Worm (Caenorhabditis elegans) whole organism, early embryonic: ENCODE measurements around the gene sre-3.

Source experiments
- B0310.2 ChIP-seq: sonication (generic microtip); optimal IDR thresholded peaks from 2 replicates; lab custom pipeline; 2016; ENCODE audit warnings: mild to moderate bottlenecking, missing genetic modification characterization, missing compliant biosample characterization
- F13C5.2 ChIP-seq: sonication (generic microtip); optimal IDR thresholded peaks from 2 replicates; lab custom pipeline; 2017; ENCODE audit warnings: mild to moderate bottlenecking, missing genetic modification characterization, inconsistent platforms, missing compliant biosample characterization
- aly-1 ChIP-seq: sonication (generic microtip); optimal IDR thresholded peaks from 2 replicates; lab custom pipeline; 2016; ENCODE audit warnings: missing genetic modification characterization, missing compliant biosample characterization
- ama-1 ChIP-seq: fragments of 150-350 bp; optimal IDR thresholded peaks from 2 replicates; lab custom pipeline; 2014
- ceh-13 ChIP-seq: fragments of 200-800 bp; sonication (Bioruptor generic); optimal IDR thresholded peaks from 2 replicates; lab custom pipeline; 2018; ENCODE audit warnings: mild to moderate bottlenecking, missing genetic modification characterization, missing compliant biosample characterization
- ceh-36 ChIP-seq: sonication (generic microtip); optimal IDR thresholded peaks from 2 replicates; lab custom pipeline; 2016; ENCODE audit warnings: missing genetic modification characterization, inconsistent platforms, missing compliant biosample characterization
- ets-7 ChIP-seq: sonication (generic microtip); optimal IDR thresholded peaks from 2 replicates; lab custom pipeline; 2016; ENCODE audit warnings: missing genotype, missing genetic modification characterization, missing compliant biosample characterization
- flt-1 ChIP-seq: fragments of 200-800 bp; sonication (Bioruptor generic); IDR thresholded peaks from 2 replicates; pipeline ENCODE4 v1.3.6; 2022; ENCODE audit warnings: missing genetic modification characterization, missing compliant biosample characterization
- hmbx-1 ChIP-seq: sonication (generic microtip); optimal IDR thresholded peaks from 2 replicates; lab custom pipeline; 2016; ENCODE audit warnings: mild to moderate bottlenecking, missing genetic modification characterization, missing compliant biosample characterization
- hmg-4 ChIP-seq: fragments of 200-800 bp; sonication (Bioruptor generic); optimal IDR thresholded peaks from 2 replicates; lab custom pipeline; 2018; ENCODE audit warnings: mild to moderate bottlenecking, missing genetic modification characterization, missing compliant biosample characterization
- hnd-1 ChIP-seq: sonication (generic microtip); optimal IDR thresholded peaks from 2 replicates; lab custom pipeline; 2016; ENCODE audit warnings: missing genetic modification characterization, missing compliant biosample characterization
- pes-1 ChIP-seq: fragments of 200-800 bp; sonication (Bioruptor generic); IDR thresholded peaks from 2 replicates; pipeline ENCODE4 v1.3.6; 2022; ENCODE audit warnings: missing genetic modification reagents, missing genetic modification characterization, missing compliant biosample characterization
- scrt-1 ChIP-seq: fragments of 200-800 bp; sonication (Bioruptor generic); IDR thresholded peaks from 2 replicates; pipeline ENCODE4 v1.3.6; 2022; ENCODE audit warnings: missing genetic modification characterization, missing compliant biosample characterization
- sea-1 ChIP-seq: fragments of 200-800 bp; sonication (Bioruptor generic); conservative IDR thresholded peaks from 2 replicates; pipeline ENCODE4 v1.3.6; 2022; ENCODE audit warnings: missing genetic modification characterization, missing compliant biosample characterization
- tbx-11 ChIP-seq: fragments of 200-800 bp; sonication (Bioruptor generic); IDR thresholded peaks from 2 replicates; pipeline ENCODE4 v1.3.6; 2022; ENCODE audit warnings: missing genetic modification characterization, missing compliant biosample characterization
- tbx-37 ChIP-seq: fragments of 200-800 bp; sonication (Bioruptor generic); conservative IDR thresholded peaks from 2 replicates; pipeline ENCODE4 v1.3.6; 2022; ENCODE audit warnings: missing genetic modification reagents, missing genetic modification characterization, missing compliant biosample characterization
- tra-4 ChIP-seq: sonication (generic microtip); optimal IDR thresholded peaks from 2 replicates; lab custom pipeline; 2017; ENCODE audit warnings: missing genetic modification characterization, missing compliant biosample characterization

The sre-3 gene

ce11 chrII:7404001-7404400 lies 18.5 kb downstream of the sre-3 start:
- no peak for TF ChIP-seq aly-1 (tag; lab: Kevin White, UChicago)
- no peak for TF ChIP-seq ceh-13 (GFP tag; lab: Kevin White, UChicago)
- no peak for TF ChIP-seq ets-7 (tag; lab: Kevin White, UChicago)
- no peak for TF ChIP-seq hmg-4 (GFP tag; lab: Kevin White, UChicago)
- no peak for TF ChIP-seq sea-1 (GFP tag; lab: Robert Waterston, UW)

ce11 chrII:7405262-7405661 lies 19.7 kb downstream of the sre-3 start:
- TF ChIP-seq tbx-11 (GFP tag; lab: Robert Waterston, UW), result no peak

ce11 chrII:7406438-7406837 lies 20.9 kb downstream of the sre-3 start:
- no peak for TF ChIP-seq sea-1 (GFP tag; lab: Robert Waterston, UW)

- TF ChIP-seq sea-1 (GFP tag; lab: Robert Waterston, UW) (no peak), pes-1 (GFP tag; lab: Robert Waterston, UW) (no peak), ets-7 (tag; lab: Kevin White, UChicago) (no peak), hmg-4 (GFP tag; lab: Kevin White, UChicago) (no peak), tbx-11 (GFP tag; lab: Robert Waterston, UW) (no peak), ceh-36 (tag; lab: Kevin White, UChicago) (no peak), tra-4 (tag; lab: Kevin White, UChicago) (no peak)
Observed at ce11 chrII:7408192-7408591, 22.6 kb downstream of the sre-3 start, which contains the start of gene srd-55. Gene srd-55 (plus strand): TSS chrII:7408492.

ce11 chrII:7411930-7412329 lies 26.4 kb downstream of the sre-3 start, which contains the start of gene K02A2.5:
Gene K02A2.5 (minus strand): TSS chrII:7412030.
- TF ChIP-seq hmg-4 (GFP tag; lab: Kevin White, UChicago) (no peak), ama-1 (lab: Kevin White, UChicago) (no peak), B0310.2 (no peak), hnd-1 (tag; lab: Kevin White, UChicago) (no peak), tra-4 (tag; lab: Kevin White, UChicago) (no peak), tbx-37 (GFP tag; lab: Robert Waterston, UW) (no peak), ets-7 (tag; lab: Kevin White, UChicago) (no peak), sea-1 (GFP tag; lab: Robert Waterston, UW) (no peak), F13C5.2 (tag; lab: Kevin White, UChicago) (no peak), ceh-36 (tag; lab: Kevin White, UChicago) (no peak), flt-1 (GFP tag; lab: Robert Waterston, UW) (no peak), scrt-1 (GFP tag; lab: Robert Waterston, UW) (no peak)

ce11 chrII:7413275-7413674 lies 27.7 kb downstream of the sre-3 start:
- TF ChIP-seq ceh-13 (GFP tag; lab: Kevin White, UChicago) (no peak), pes-1 (GFP tag; lab: Robert Waterston, UW) (no peak), aly-1 (tag; lab: Kevin White, UChicago) (no peak), scrt-1 (GFP tag; lab: Robert Waterston, UW) (no peak), ama-1 (lab: Kevin White, UChicago) (no peak), tra-4 (tag; lab: Kevin White, UChicago) (no peak), hnd-1 (tag; lab: Kevin White, UChicago) (no peak), tbx-37 (GFP tag; lab: Robert Waterston, UW) (no peak), ceh-36 (tag; lab: Kevin White, UChicago) (no peak), tbx-11 (GFP tag; lab: Robert Waterston, UW) (no peak), F13C5.2 (tag; lab: Kevin White, UChicago) (no peak), sea-1 (GFP tag; lab: Robert Waterston, UW) (no peak)

ce11 chrII:7413764-7414163 lies 28.2 kb downstream of the sre-3 start:
- TF ChIP-seq B0310.2, result no peak
- no peak for TF ChIP-seq flt-1 (GFP tag; lab: Robert Waterston, UW)
- no peak for TF ChIP-seq scrt-1 (GFP tag; lab: Robert Waterston, UW)
- TF ChIP-seq ceh-13 (GFP tag; lab: Kevin White, UChicago), result no peak
- no peak for TF ChIP-seq ets-7 (tag; lab: Kevin White, UChicago)
- TF ChIP-seq hmbx-1 (tag; lab: Kevin White, UChicago), result no peak

ce11 chrII:7419563-7419962 lies 34.0 kb downstream of the sre-3 start:
- TF ChIP-seq tra-4 (tag; lab: Kevin White, UChicago) (no peak), F13C5.2 (tag; lab: Kevin White, UChicago) (no peak), ets-7 (tag; lab: Kevin White, UChicago) (no peak), pes-1 (GFP tag; lab: Robert Waterston, UW) (no peak), aly-1 (tag; lab: Kevin White, UChicago) (no peak), ama-1 (lab: Kevin White, UChicago) (no peak), tbx-37 (GFP tag; lab: Robert Waterston, UW) (no peak), ceh-13 (GFP tag; lab: Kevin White, UChicago) (no peak), hmbx-1 (tag; lab: Kevin White, UChicago) (no peak), hnd-1 (tag; lab: Kevin White, UChicago) (no peak), scrt-1 (GFP tag; lab: Robert Waterston, UW) (no peak), B0310.2 (no peak), hmg-4 (GFP tag; lab: Kevin White, UChicago) (no peak), tbx-11 (GFP tag; lab: Robert Waterston, UW) (no peak), ceh-36 (tag; lab: Kevin White, UChicago) (no peak)
